Worm (Caenorhabditis elegans) whole organism, L4/young adult: ENCODE results near the gene nspg-8.

Experiments used
- dao-5 ChIP-seq: sonication (generic microtip); optimal IDR thresholded peaks from 2 replicates; lab custom pipeline; 2016; ENCODE audit warnings: missing genotype, missing genetic modification characterization, moderate library complexity, missing compliant biosample characterization
- him-1 ChIP-seq: sonication (generic microtip); optimal IDR thresholded peaks from 2 replicates; lab custom pipeline; 2016; ENCODE audit warnings: missing genotype, missing genetic modification reagents, missing genetic modification characterization, missing compliant biosample characterization

DNA sequence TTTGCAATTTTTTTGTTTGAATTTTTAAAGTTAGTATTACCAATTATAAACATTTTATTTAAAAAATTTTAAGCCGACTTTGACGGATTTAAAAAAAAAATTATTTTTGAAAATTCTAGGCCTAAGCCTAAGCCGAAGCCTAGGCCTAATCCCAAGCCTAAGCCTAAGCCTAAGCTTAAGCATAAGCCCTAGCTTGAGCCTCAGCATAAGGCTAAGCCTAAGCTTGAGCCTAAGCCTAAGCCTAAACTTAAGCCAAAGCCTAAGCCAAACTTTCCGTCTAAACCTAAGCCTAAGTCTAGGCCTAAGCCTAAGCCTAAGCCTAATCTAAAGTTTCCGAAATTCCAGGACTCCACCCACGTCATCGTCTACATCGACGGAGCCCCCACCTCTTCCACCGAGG, 12.2 kb upstream of the nspg-8 start:
- TF ChIP-seq dao-5 (tag; lab: Kevin White, UChicago) = no peak
- no peak for TF ChIP-seq him-1 (tag; lab: Kevin White, UChicago)
